Fruit fly (Drosophila melanogaster) whole organism, embryonic: ENCODE data around the gene CdGAPr.

ENCODE experiments used
- Adf1 ChIP-seq: fragments of 200-800 bp; sonication (Bioruptor generic); IDR thresholded peaks from 2 replicates; pipeline ENCODE4 v1.3.6; 2022; ENCODE audit warnings: missing biosample characterization, missing genetic modification characterization
- Bdp1 ChIP-seq: fragments of 200-800 bp; sonication (Bioruptor generic); optimal IDR thresholded peaks from 3 replicates; lab custom pipeline; 2016; ENCODE audit warnings: missing biosample characterization, missing genetic modification characterization
- Bteb2 ChIP-seq: fragments of 200-800 bp; sonication (Bioruptor generic); optimal IDR thresholded peaks from 2 replicates; lab custom pipeline; 2016; ENCODE audit warnings: missing biosample characterization, missing genetic modification characterization
- CG10543 ChIP-seq: fragments of 200-800 bp; sonication (Bioruptor generic); optimal IDR thresholded peaks from 3 replicates; lab custom pipeline; 2017; ENCODE audit warnings: missing biosample characterization, mild to moderate bottlenecking, missing genetic modification characterization, moderate library complexity
- CG10654 ChIP-seq: fragments of 200-800 bp; sonication (Bioruptor generic); optimal IDR thresholded peaks from 2 replicates; lab custom pipeline; 2016; ENCODE audit warnings: missing biosample characterization, missing genetic modification characterization
- CG11456 ChIP-seq: fragments of 200-800 bp; sonication (Bioruptor generic); IDR thresholded peaks from 3 replicates; pipeline ENCODE4 v1.3.6; 2022; ENCODE audit warnings: missing biosample characterization, missing genetic modification characterization
- CG12391 ChIP-seq: fragments of 200-800 bp; sonication (Bioruptor generic); optimal IDR thresholded peaks from 3 replicates; lab custom pipeline; 2018; ENCODE audit warnings: missing biosample characterization, mild to moderate bottlenecking, missing genetic modification characterization, moderate library complexity
- CG14860 ChIP-seq: fragments of 200-800 bp; sonication (Bioruptor generic); IDR thresholded peaks from 3 replicates; pipeline ENCODE4 v1.3.6; 2022; ENCODE audit warnings: missing biosample characterization, missing genetic modification characterization; ENCODE audit not compliant: partially characterized antibody
- CG15479 ChIP-seq: fragments of 200-800 bp; sonication (Bioruptor generic); optimal IDR thresholded peaks from 3 replicates; lab custom pipeline; 2019; ENCODE audit warnings: missing biosample characterization, mild to moderate bottlenecking, missing genetic modification characterization, moderate library complexity
- CG16863 ChIP-seq: fragments of 200-800 bp; sonication (Bioruptor generic); optimal IDR thresholded peaks from 3 replicates; lab custom pipeline; 2016; ENCODE audit warnings: missing biosample characterization, missing genetic modification characterization
- CG18262 ChIP-seq: fragments of 200-800 bp; optimal IDR thresholded peaks from 3 replicates; lab custom pipeline; 2019; ENCODE audit warnings: missing biosample characterization, mild to moderate bottlenecking, missing genetic modification characterization, moderate library complexity
- CG31388 ChIP-seq: fragments of 200-800 bp; sonication (Bioruptor generic); optimal IDR thresholded peaks from 2 replicates; lab custom pipeline; 2016; ENCODE audit warnings: missing biosample characterization, missing genetic modification characterization
- CG3281 ChIP-seq: fragments of 200-800 bp; sonication (Bioruptor generic); optimal IDR thresholded peaks from 3 replicates; lab custom pipeline; 2017; ENCODE audit warnings: missing biosample characterization, mild to moderate bottlenecking, missing genetic modification characterization
- CG4328 ChIP-seq: fragments of 200-800 bp; sonication (Bioruptor generic); optimal IDR thresholded peaks from 3 replicates; lab custom pipeline; 2017; ENCODE audit warnings: missing biosample characterization, missing genetic modification reagents, missing genetic modification characterization
- CG4424 ChIP-seq: fragments of 200-800 bp; sonication (Bioruptor generic); optimal IDR thresholded peaks from 3 replicates; lab custom pipeline; 2016; ENCODE audit warnings: missing biosample characterization, missing genetic modification characterization
- CG9437 ChIP-seq: fragments of 200-800 bp; sonication (Bioruptor generic); optimal IDR thresholded peaks from 2 replicates; lab custom pipeline; 2018; ENCODE audit warnings: missing biosample characterization, mild to moderate bottlenecking, missing genetic modification characterization
- D19A ChIP-seq: fragments of 200-800 bp; optimal IDR thresholded peaks from 3 replicates; lab custom pipeline; 2019; ENCODE audit warnings: missing biosample characterization, mild to moderate bottlenecking, missing genetic modification characterization, moderate library complexity
- Dp ChIP-seq: fragments of 200-800 bp; sonication (Bioruptor generic); optimal IDR thresholded peaks from 2 replicates; lab custom pipeline; 2018; ENCODE audit warnings: missing biosample characterization, mild to moderate bottlenecking, missing genetic modification characterization, moderate library complexity
- Mrtf ChIP-seq: fragments of 200-800 bp; sonication (Bioruptor generic); IDR thresholded peaks from 3 replicates; pipeline ENCODE4 v1.3.6; 2022; ENCODE audit warnings: missing biosample characterization, missing genetic modification characterization
- NFAT ChIP-seq: fragments of 200-800 bp; sonication (Bioruptor generic); IDR thresholded peaks from 2 replicates; pipeline ENCODE4 v1.3.6; 2022; ENCODE audit warnings: missing biosample characterization, missing genetic modification characterization
- NK7.1 ChIP-seq: fragments of 200-800 bp; sonication (Bioruptor generic); optimal IDR thresholded peaks from 3 replicates; lab custom pipeline; 2016; ENCODE audit warnings: missing biosample characterization, missing genetic modification characterization
- Pdp1 ChIP-seq, 2 experiments: fragments of 200-800 bp; sonication (Bioruptor generic); optimal IDR thresholded peaks; 3 replicates each; lab custom pipeline; 2016; ENCODE audit warnings: missing biosample characterization in 2 of 2, missing genetic modification characterization in 2 of 2, mild to moderate bottlenecking in 1 of 2, moderate library complexity in 1 of 2
- Rx ChIP-seq: fragments of 200-800 bp; sonication (Bioruptor generic); IDR thresholded peaks from 2 replicates; pipeline ENCODE4 v1.3.6; 2022; ENCODE audit warnings: missing biosample characterization, missing genetic modification characterization
- Side ChIP-seq: fragments of 200-800 bp; sonication (Bioruptor generic); optimal IDR thresholded peaks from 2 replicates; lab custom pipeline; 2016; ENCODE audit warnings: missing biosample characterization, missing genetic modification characterization
- Usf ChIP-seq: fragments of 200-800 bp; sonication (Bioruptor generic); optimal IDR thresholded peaks from 2 replicates; lab custom pipeline; 2017; ENCODE audit warnings: missing genotype, missing biosample characterization, missing genetic modification characterization
- YL-1 ChIP-seq: fragments of 200-800 bp; sonication (Bioruptor generic); optimal IDR thresholded peaks from 3 replicates; lab custom pipeline; 2017; ENCODE audit warnings: missing biosample characterization, mild to moderate bottlenecking, missing genetic modification characterization
- ab ChIP-seq: fragments of 200-800 bp; sonication (Bioruptor generic); optimal IDR thresholded peaks from 2 replicates; lab custom pipeline; 2016; ENCODE audit warnings: missing biosample characterization, missing genetic modification characterization
- abd-A ChIP-seq: fragments of 200-800 bp; sonication (Bioruptor generic); optimal IDR thresholded peaks from 3 replicates; lab custom pipeline; 2019; ENCODE audit warnings: missing biosample characterization, mild to moderate bottlenecking, missing genetic modification characterization, moderate library complexity
- ara ChIP-seq: fragments of 200-800 bp; sonication (Bioruptor generic); IDR thresholded peaks from 2 replicates; pipeline ENCODE4 v1.3.6; 2022; ENCODE audit warnings: missing biosample characterization, missing genetic modification characterization
- bowl ChIP-seq: fragments of 200-800 bp; sonication (Bioruptor generic); IDR thresholded peaks from 2 replicates; pipeline ENCODE4 v1.3.6; 2022; ENCODE audit warnings: missing biosample characterization, missing genetic modification characterization
- cg ChIP-seq: fragments of 200-800 bp; sonication (Bioruptor generic); optimal IDR thresholded peaks from 3 replicates; lab custom pipeline; 2019; ENCODE audit warnings: missing biosample characterization, mild to moderate bottlenecking, missing genetic modification characterization, moderate library complexity
- corto ChIP-seq: fragments of 200-800 bp; sonication (Bioruptor generic); optimal IDR thresholded peaks from 2 replicates; lab custom pipeline; 2016; ENCODE audit warnings: missing biosample characterization, mild to moderate bottlenecking, missing genetic modification characterization, moderate library complexity
- croc ChIP-seq: fragments of 200-800 bp; sonication (Bioruptor generic); conservative IDR thresholded peaks from 3 replicates; pipeline ENCODE4 v1.3.6; 2022; ENCODE audit warnings: missing biosample characterization, missing genetic modification characterization
- eve ChIP-seq, 2 experiments: fragments of >200 bp; optimal IDR thresholded peaks; 2 replicates each; lab custom pipeline; 2017; ENCODE audit warnings: missing biosample characterization in 2 of 2, missing genetic modification characterization in 2 of 2
- fd102C ChIP-seq: fragments of 200-800 bp; sonication (Bioruptor generic); optimal IDR thresholded peaks from 2 replicates; lab custom pipeline; 2018; ENCODE audit warnings: missing biosample characterization, mild to moderate bottlenecking, missing genetic modification characterization, moderate library complexity
- grn ChIP-seq: fragments of 200-800 bp; sonication (Bioruptor generic); optimal IDR thresholded peaks from 3 replicates; lab custom pipeline; 2017; ENCODE audit warnings: missing biosample characterization, missing genetic modification characterization
- ken ChIP-seq: fragments of 200-800 bp; sonication (Bioruptor generic); IDR thresholded peaks from 3 replicates; pipeline ENCODE4 v1.3.6; 2022; ENCODE audit warnings: missing biosample characterization, missing genetic modification characterization
- mirr ChIP-seq: fragments of 200-800 bp; sonication (Bioruptor generic); optimal IDR thresholded peaks from 3 replicates; lab custom pipeline; 2018; ENCODE audit warnings: missing biosample characterization, mild to moderate bottlenecking, missing genetic modification characterization
- nmo ChIP-seq: fragments of 200-800 bp; sonication (Bioruptor generic); optimal IDR thresholded peaks from 2 replicates; lab custom pipeline; 2018; ENCODE audit warnings: missing biosample characterization, mild to moderate bottlenecking, missing genetic modification characterization, moderate library complexity
- org-1 ChIP-seq: fragments of 200-800 bp; sonication (Bioruptor generic); optimal IDR thresholded peaks from 2 replicates; lab custom pipeline; 2017; ENCODE audit warnings: missing biosample characterization, missing genetic modification characterization
- pfk ChIP-seq: fragments of 200-800 bp; sonication (Bioruptor generic); optimal IDR thresholded peaks from 2 replicates; lab custom pipeline; 2018; ENCODE audit warnings: missing biosample characterization, mild to moderate bottlenecking, missing genetic modification characterization, moderate library complexity
- phol ChIP-seq: fragments of 200-800 bp; sonication (Bioruptor generic); optimal IDR thresholded peaks from 3 replicates; lab custom pipeline; 2018; ENCODE audit warnings: missing biosample characterization, mild to moderate bottlenecking, missing genetic modification characterization, moderate library complexity
- pnt ChIP-seq: fragments of 200-800 bp; sonication (Bioruptor generic); optimal IDR thresholded peaks from 3 replicates; lab custom pipeline; 2016; ENCODE audit warnings: missing biosample characterization, missing genetic modification characterization
- ro ChIP-seq: fragments of 200-800 bp; sonication (Bioruptor generic); IDR thresholded peaks from 2 replicates; pipeline ENCODE4 v1.3.6; 2022; ENCODE audit warnings: missing biosample characterization, missing genetic modification characterization
- row ChIP-seq: fragments of 200-800 bp; sonication (Bioruptor generic); IDR thresholded peaks from 3 replicates; pipeline ENCODE4 v1.3.6; 2022; ENCODE audit warnings: missing biosample characterization, missing genetic modification characterization
- slp2 ChIP-seq: fragments of 200-800 bp; sonication (Bioruptor generic); optimal IDR thresholded peaks from 2 replicates; lab custom pipeline; 2016; ENCODE audit warnings: missing biosample characterization, missing genetic modification characterization
- tgo ChIP-seq: fragments of 200-800 bp; sonication (Bioruptor generic); IDR thresholded peaks from 3 replicates; pipeline ENCODE4 v1.3.6; 2022; ENCODE audit warnings: missing biosample characterization, missing genetic modification characterization
- tx ChIP-seq: fragments of 200-800 bp; sonication (Bioruptor generic); optimal IDR thresholded peaks from 2 replicates; lab custom pipeline; 2016; ENCODE audit warnings: missing biosample characterization, missing genetic modification characterization
- usp ChIP-seq: fragments of >200 bp; optimal IDR thresholded peaks from 2 replicates; lab custom pipeline; 2017; ENCODE audit warnings: missing biosample characterization, missing genetic modification characterization
- wdn ChIP-seq: fragments of 200-800 bp; sonication (Bioruptor generic); IDR thresholded peaks from 2 replicates; pipeline ENCODE4 v1.3.6; 2022; ENCODE audit warnings: missing biosample characterization, missing genetic modification characterization

Gene CdGAPr

dm6 chr2L:19763773-19764580, 27.7 kb downstream of the CdGAPr start, which contains the start of gene fbp (continued):
- TF ChIP-seq YL-1 (no peak), nmo (peak; percentile 86), Adf1 (GFP tag; lab: Robert Waterston, UW) (no peak; the same call in 1 of the 2 replicates), phol (tag; lab: Kevin White, UChicago) (peak; percentile 74), ken (GFP tag; lab: Robert Waterston, UW) (0 out of 3 replicates have a peak, but pooled peaks have one; percentile 14), CG18262 (tag; lab: Kevin White, UChicago) (peak; percentile 89), abd-A (no peak), tx (GFP tag; lab: Kevin White, UChicago) (no peak), croc (GFP tag; lab: Robert Waterston, UW) (no peak), CG11456 (GFP tag; lab: Robert Waterston, UW) (0 out of 3 replicates have a peak, but pooled peaks have one; percentile 39), CG9437 (GFP tag; lab: Kevin White, UChicago) (peak; percentile 86), fd102C (GFP tag; lab: Kevin White, UChicago) (no peak), slp2 (GFP tag; lab: Kevin White, UChicago) (no peak), grn (GFP tag; lab: Kevin White, UChicago) (no peak), ara (GFP tag; lab: Robert Waterston, UW) (no peak), CG16863 (GFP tag; lab: Kevin White, UChicago) (peak; percentile 12), NFAT (peak; percentile 54), eve (GFP tag; optimal IDR thresholded peaks at IDR 0.05; lab: Kevin White, UChicago) (no peak), pnt (GFP tag; lab: Kevin White, UChicago) (no peak), pfk (GFP tag; lab: Kevin White, UChicago) (no peak), Rx (GFP tag; lab: Robert Waterston, UW) (no peak), CG12391 (tag; lab: Kevin White, UChicago) (peak; percentile 80), Usf (GFP tag; lab: Kevin White, UChicago) (peak; percentile 64), Pdp1 (GFP tag; optimal IDR thresholded peaks at IDR 0.05; lab: Kevin White, UChicago) (peak in 1 of 2 experiments; percentile 44), CG15479 (GFP tag; lab: Kevin White, UChicago) (no peak), CG4328 (GFP tag; lab: Kevin White, UChicago) (peak; percentile 29), CG10543 (GFP tag; lab: Kevin White, UChicago) (peak; percentile 67), CG31388 (GFP tag; lab: Kevin White, UChicago) (no peak), usp (no peak), D19A (tag; lab: Kevin White, UChicago) (peak; percentile 100), Bdp1 (no peak), Mrtf (GFP tag; lab: Robert Waterston, UW) (peak; percentile 28; the same call in 1 of the 3 replicates), row (GFP tag; lab: Robert Waterston, UW) (peak; percentile 90), CG4424 (peak; percentile 66), CG3281 (peak; percentile 73), wdn (GFP tag; lab: Robert Waterston, UW) (peak; percentile 34; the same call in 1 of the 2 replicates), ro (GFP tag; lab: Robert Waterston, UW) (no peak), bowl (GFP tag; lab: Robert Waterston, UW) (no peak), corto (GFP tag; lab: Kevin White, UChicago) (no peak), NK7.1 (GFP tag; lab: Kevin White, UChicago) (no peak), cg (no peak), ab (no peak), Side (GFP tag; lab: Kevin White, UChicago) (no peak), org-1 (GFP tag; lab: Kevin White, UChicago) (peak; percentile 63), tgo (no peak), CG10654 (GFP tag; lab: Kevin White, UChicago) (peak; percentile 59), Dp (no peak), Bteb2 (GFP tag; lab: Kevin White, UChicago) (no peak), CG14860 (no peak), mirr (GFP tag; lab: Kevin White, UChicago) (no peak)
